Worm (Caenorhabditis elegans) whole organism, L2 larva: ENCODE data around the gene mbk-2.

Experiments
- ama-1 ChIP-seq: fragments of 150-350 bp; optimal IDR thresholded peaks from 2 replicates; lab custom pipeline; 2018; ENCODE audit warnings: inconsistent platforms
- lin-13 ChIP-seq: fragments of 150-350 bp; optimal IDR thresholded peaks from 2 replicates; lab custom pipeline; 2014; ENCODE audit warnings: missing biosample characterization, missing genetic modification reagents, missing genetic modification characterization
- snpc-4 ChIP-seq: fragments of 150-350 bp; optimal IDR thresholded peaks from 2 replicates; lab custom pipeline; 2014; ENCODE audit warnings: missing biosample characterization, missing genetic modification characterization

DNA sequence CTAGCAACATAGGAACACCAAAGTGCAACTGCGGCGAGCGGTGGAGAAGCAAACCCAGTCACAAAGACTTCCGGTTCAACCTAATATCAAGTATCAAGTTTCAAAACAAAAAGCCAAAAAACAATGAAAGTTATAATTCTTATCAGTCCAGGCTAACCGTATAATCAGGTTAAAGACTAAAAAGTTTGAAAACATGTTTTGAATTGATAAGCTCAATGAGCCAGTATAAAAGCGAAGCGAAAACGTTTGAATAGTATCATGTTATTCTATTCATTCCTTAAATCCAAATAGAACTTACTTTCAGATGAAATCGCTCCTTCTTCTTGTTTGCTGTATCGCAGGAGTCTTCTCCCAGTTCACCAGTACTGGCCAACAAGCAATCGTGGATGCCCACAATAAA lies 42.1 kb downstream of the mbk-2 start, which contains the start of gene scl-11:
- TF ChIP-seq ama-1 (lab: Kevin White, UChicago) (no peak), lin-13 (GFP tag; lab: Kevin White, UChicago) (no peak), snpc-4 (tag; lab: Kevin White, UChicago) (no peak)
